Worm (Caenorhabditis elegans): Measurements from ENCODE around the gene str-181.

DNA sequence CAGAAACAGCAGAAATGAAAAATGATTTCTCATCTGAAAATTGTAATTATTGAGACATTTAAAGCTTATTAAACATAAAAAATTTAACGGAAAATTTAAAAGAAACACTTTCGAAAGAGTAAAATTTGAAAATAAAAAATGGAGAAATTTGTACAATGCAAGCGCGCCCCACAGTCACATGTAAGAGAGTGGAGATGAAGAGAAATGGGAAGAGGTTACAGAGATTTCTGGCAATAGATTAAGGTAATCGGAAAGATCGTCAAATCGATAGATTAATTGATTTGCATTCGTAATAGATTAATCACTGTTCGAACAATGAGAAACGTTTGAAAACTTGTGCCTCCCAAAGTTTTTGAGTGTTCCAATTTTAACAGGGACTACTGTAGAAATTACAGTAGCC, 28.9 kb upstream of the str-181 start, which contains the start of gene C15C8.4:
- TF ChIP-seq nhr-76 (tag; optimal IDR thresholded peaks at IDR 0.05) = no peak
- TF ChIP-seq lin-13 (tag; optimal IDR thresholded peaks at IDR 0.05) = no peak
- no peak for TF ChIP-seq elt-3 (tag; optimal IDR thresholded peaks at IDR 0.05)
- TF ChIP-seq nhr-12 (tag; optimal IDR thresholded peaks at IDR 0.05) = no peak
- no peak for TF ChIP-seq pha-4 (tag; optimal IDR thresholded peaks at IDR 0.05)
- no peak for TF ChIP-seq mls-2 (tag; optimal IDR thresholded peaks at IDR 0.05)
- no peak for TF ChIP-seq ztf-11 (tag; optimal IDR thresholded peaks at IDR 0.05)
- TF ChIP-seq snpc-4 (tag; optimal IDR thresholded peaks at IDR 0.05) = no peak
- TF ChIP-seq unc-62 (GFP tag; optimal IDR thresholded peaks at IDR 0.05) = no peak
- no peak for TF ChIP-seq ceh-43 (GFP tag; optimal IDR thresholded peaks at IDR 0.05)
- TF ChIP-seq mep-1 (tag; optimal IDR thresholded peaks at IDR 0.05) = no peak
- TF ChIP-seq tbx-8 (GFP tag; optimal IDR thresholded peaks at IDR 0.05) = no peak
- TF ChIP-seq lsy-2 (tag; optimal IDR thresholded peaks at IDR 0.05) = no peak
- no peak for TF ChIP-seq ceh-39 (tag; optimal IDR thresholded peaks at IDR 0.05)
